Worm (Caenorhabditis elegans): Measurements from ENCODE around the gene T13F3.8.

ce11 chrV:16229439-16229838 lies 40.2 kb upstream of the T13F3.8 start:
- TF ChIP-seq flt-1 (GFP tag; IDR thresholded peaks at IDR 0.05): no peak
- TF ChIP-seq tbx-11 (GFP tag; IDR thresholded peaks at IDR 0.05): no peak
- TF ChIP-seq tra-4 (tag; optimal IDR thresholded peaks at IDR 0.05): no peak
- no peak for TF ChIP-seq B0310.2 (tag; optimal IDR thresholded peaks at IDR 0.05)
